Worm (Caenorhabditis elegans) whole organism, L1 larva: Measurements from ENCODE around the gene mdt-8.

Experiments
- C16A3.4 ChIP-seq: fragments of 150-350 bp; optimal IDR thresholded peaks from 2 replicates; lab custom pipeline; 2014; ENCODE audit warnings: missing biosample characterization, missing genetic modification characterization
- C34B4.2 ChIP-seq: sonication (generic microtip); optimal IDR thresholded peaks from 2 replicates; lab custom pipeline; 2017; ENCODE audit warnings: mild to moderate bottlenecking, missing genetic modification characterization, missing compliant biosample characterization
- F16B12.6 ChIP-seq: fragments of 150-350 bp; optimal IDR thresholded peaks from 2 replicates; lab custom pipeline; 2014; ENCODE audit warnings: missing biosample characterization, missing genetic modification characterization
- Y116A8C.19 ChIP-seq: sonication (generic microtip); optimal IDR thresholded peaks from 2 replicates; lab custom pipeline; 2016; ENCODE audit warnings: missing compliant biosample characterization, missing genetic modification characterization, borderline replicate concordance
- blmp-1 ChIP-seq: fragments of 150-350 bp; optimal IDR thresholded peaks from 2 replicates; lab custom pipeline; 2014; ENCODE audit warnings: missing biosample characterization, missing genetic modification characterization
- ceh-63 ChIP-seq: fragments of 200-800 bp; sonication (Bioruptor generic); optimal IDR thresholded peaks from 2 replicates; lab custom pipeline; 2018; ENCODE audit warnings: mild to moderate bottlenecking, missing genetic modification characterization, missing compliant biosample characterization
- ceh-82 ChIP-seq, 3 experiments: fragments of 150-350 bp in 1 of 3; sonication (generic microtip) in 2 of 3; optimal IDR thresholded peaks; 2 replicates each; lab custom pipeline; 2014 to 2017; ENCODE audit warnings: missing biosample characterization in 3 of 3, missing genetic modification characterization in 3 of 3
- ceh-90 ChIP-seq: sonication (generic microtip); optimal IDR thresholded peaks from 2 replicates; lab custom pipeline; 2016; ENCODE audit warnings: missing genetic modification characterization, missing compliant biosample characterization
- ces-1 ChIP-seq: fragments of 150-350 bp; optimal IDR thresholded peaks from 2 replicates; lab custom pipeline; 2014; ENCODE audit warnings: missing biosample characterization, missing genetic modification reagents, missing genetic modification characterization
- dpl-1 ChIP-seq, 3 experiments: fragments of 150-350 bp in 2 of 3; sonication (generic microtip) in 1 of 3; optimal IDR thresholded peaks; 2 replicates each; lab custom pipeline; 2014 to 2017; ENCODE audit warnings: missing biosample characterization in 3 of 3, missing genetic modification characterization in 3 of 3, missing genetic modification reagents in 3 of 3
- efl-1 ChIP-seq, 4 experiments: fragments of 150-350 bp; optimal IDR thresholded peaks in 3 of 4; peaks in 1 of 4; 1 replicate in 1 of 4; 2 replicates in 3 of 4; lab custom pipeline; 2014; ENCODE audit warnings: missing biosample characterization in 2 of 4, missing genetic modification characterization in 2 of 4, missing genetic modification reagents in 2 of 4
- egl-13 ChIP-seq: sonication (generic microtip); optimal IDR thresholded peaks from 2 replicates; lab custom pipeline; 2016; ENCODE audit warnings: missing genotype, missing genetic modification reagents, missing genetic modification characterization, missing compliant biosample characterization
- elt-2 ChIP-seq: sonication (generic microtip); optimal IDR thresholded peaks from 2 replicates; lab custom pipeline; 2016; ENCODE audit warnings: missing genetic modification characterization, mild to moderate bottlenecking, inconsistent platforms, missing compliant biosample characterization, missing genetic modification reagents
- ets-5 ChIP-seq: fragments of 200-800 bp; sonication (Bioruptor generic); IDR thresholded peaks from 2 replicates; pipeline ENCODE4 v1.3.6; 2022; ENCODE audit warnings: missing genetic modification characterization, missing compliant biosample characterization
- fkh-4 ChIP-seq: sonication (generic microtip); optimal IDR thresholded peaks from 2 replicates; lab custom pipeline; 2016; ENCODE audit warnings: missing compliant biosample characterization, missing genetic modification characterization, borderline replicate concordance
- fkh-8 ChIP-seq: sonication (generic microtip); optimal IDR thresholded peaks from 2 replicates; lab custom pipeline; 2016; ENCODE audit warnings: mild to moderate bottlenecking, missing genetic modification characterization, missing compliant biosample characterization
- grh-1 ChIP-seq: fragments of 200-800 bp; sonication (Bioruptor generic); IDR thresholded peaks from 2 replicates; pipeline ENCODE4 v1.3.6; 2022; ENCODE audit warnings: missing genetic modification reagents, missing genetic modification characterization, missing compliant biosample characterization
- jun-1 ChIP-seq: fragments of 150-350 bp; optimal IDR thresholded peaks from 2 replicates; lab custom pipeline; 2014; ENCODE audit warnings: missing biosample characterization, missing genetic modification reagents, missing genetic modification characterization
- lin-13 ChIP-seq: fragments of 150-350 bp; optimal IDR thresholded peaks from 2 replicates; lab custom pipeline; 2014; ENCODE audit warnings: missing biosample characterization, missing genetic modification reagents, missing genetic modification characterization
- lin-14 ChIP-seq: fragments of 200-800 bp; sonication (Bioruptor generic); optimal IDR thresholded peaks from 2 replicates; lab custom pipeline; 2018; ENCODE audit warnings: mild to moderate bottlenecking, missing genetic modification characterization, moderate library complexity, missing compliant biosample characterization
- lin-15B ChIP-seq: fragments of 150-350 bp; sonication (generic microtip); optimal IDR thresholded peaks from 3 replicates; lab custom pipeline; 2014; ENCODE audit warnings: missing biosample characterization, missing genetic modification characterization
- lin-35 ChIP-seq, 2 experiments: fragments of 150-350 bp; optimal IDR thresholded peaks; 2 replicates each; lab custom pipeline; 2014; ENCODE audit warnings: missing biosample characterization in 2 of 2, missing genetic modification characterization in 2 of 2, missing genetic modification reagents in 2 of 2
- lir-3 ChIP-seq: sonication (generic microtip); optimal IDR thresholded peaks from 2 replicates; lab custom pipeline; 2016; ENCODE audit warnings: mild to moderate bottlenecking, missing genetic modification characterization, moderate library complexity, missing compliant biosample characterization; ENCODE audit not compliant: poor library complexity
- lsy-2 ChIP-seq, 2 experiments: fragments of 150-350 bp; optimal IDR thresholded peaks; 2 replicates each; lab custom pipeline; 2014; ENCODE audit warnings: missing biosample characterization in 2 of 2, missing genetic modification characterization in 2 of 2
- mab-9 ChIP-seq: fragments of 200-800 bp; sonication (Bioruptor generic); IDR thresholded peaks from 2 replicates; pipeline ENCODE4 v1.3.6; 2022; ENCODE audit warnings: missing genetic modification reagents, missing genetic modification characterization, missing compliant biosample characterization
- mdl-1 ChIP-seq, 2 experiments: fragments of 150-350 bp; optimal IDR thresholded peaks; 2 replicates each; lab custom pipeline; 2014 to 2017; ENCODE audit warnings: missing biosample characterization in 2 of 2, missing genetic modification characterization in 2 of 2, inconsistent platforms in 1 of 2
- nhr-11 ChIP-seq: fragments of 150-350 bp; optimal IDR thresholded peaks from 2 replicates; lab custom pipeline; 2014; ENCODE audit warnings: missing biosample characterization, missing genetic modification characterization
- nhr-19 ChIP-seq: fragments of 200-800 bp; sonication (Bioruptor generic); conservative IDR thresholded peaks from 2 replicates; pipeline ENCODE4 v1.3.6; 2022; ENCODE audit warnings: missing genetic modification characterization, missing compliant biosample characterization
- nhr-20 ChIP-seq: sonication (generic microtip); optimal IDR thresholded peaks from 2 replicates; lab custom pipeline; 2016; ENCODE audit warnings: mild to moderate bottlenecking, missing genetic modification characterization, missing compliant biosample characterization
- nhr-237 ChIP-seq: fragments of 150-350 bp; optimal IDR thresholded peaks from 2 replicates; lab custom pipeline; 2014; ENCODE audit warnings: missing biosample characterization, missing genetic modification characterization
- nhr-47 ChIP-seq: sonication (generic microtip); optimal IDR thresholded peaks from 2 replicates; lab custom pipeline; 2016; ENCODE audit warnings: mild to moderate bottlenecking, missing genetic modification characterization, moderate library complexity, missing compliant biosample characterization
- nhr-71 ChIP-seq: sonication (generic microtip); optimal IDR thresholded peaks from 2 replicates; lab custom pipeline; 2016; ENCODE audit warnings: mild to moderate bottlenecking, missing genetic modification characterization, moderate library complexity, missing compliant biosample characterization
- nhr-77 ChIP-seq: fragments of 150-350 bp; optimal IDR thresholded peaks from 2 replicates; lab custom pipeline; 2014; ENCODE audit warnings: missing biosample characterization, missing genetic modification characterization
- nhr-85 ChIP-seq: sonication (generic microtip); peaks from one replicate; lab custom pipeline; 2016; ENCODE audit warnings: missing genetic modification characterization, inconsistent platforms, missing compliant biosample characterization
- pag-3 ChIP-seq: sonication (generic microtip); optimal IDR thresholded peaks from 2 replicates; lab custom pipeline; 2017; ENCODE audit warnings: missing genetic modification characterization, mild to moderate bottlenecking, missing compliant biosample characterization, antibody characterized with exemption, borderline replicate concordance; ENCODE audit not compliant: insufficient read depth
- pax-3 ChIP-seq: fragments of 200-800 bp; sonication (Bioruptor generic); optimal IDR thresholded peaks from 2 replicates; lab custom pipeline; 2018; ENCODE audit warnings: mild to moderate bottlenecking, missing genetic modification characterization, moderate library complexity, missing compliant biosample characterization
- rnt-1 ChIP-seq: sonication (generic microtip); optimal IDR thresholded peaks from 2 replicates; lab custom pipeline; 2016; ENCODE audit warnings: mild to moderate bottlenecking, missing genetic modification characterization, moderate library complexity, missing compliant biosample characterization
- snu-23 ChIP-seq: sonication (generic microtip); optimal IDR thresholded peaks from 2 replicates; lab custom pipeline; 2016; ENCODE audit warnings: missing genetic modification characterization, missing compliant biosample characterization
- sox-4 ChIP-seq: sonication (generic microtip); optimal IDR thresholded peaks from 2 replicates; lab custom pipeline; 2016; ENCODE audit warnings: missing genetic modification characterization, missing compliant biosample characterization
- tbx-2 ChIP-seq: sonication (generic microtip); optimal IDR thresholded peaks from 2 replicates; lab custom pipeline; 2016; ENCODE audit warnings: missing genetic modification characterization, missing compliant biosample characterization
- unc-130 ChIP-seq: fragments of 150-350 bp; optimal IDR thresholded peaks from 2 replicates; lab custom pipeline; 2017; ENCODE audit warnings: missing biosample characterization, missing genetic modification characterization, inconsistent platforms
- unc-30 ChIP-seq: sonication (generic microtip); optimal IDR thresholded peaks from 2 replicates; lab custom pipeline; 2017; ENCODE audit warnings: missing biosample characterization, missing genetic modification characterization
- unc-62 ChIP-seq: fragments of 150-350 bp; optimal IDR thresholded peaks from 2 replicates; lab custom pipeline; 2014; ENCODE audit warnings: missing biosample characterization, missing genetic modification reagents, missing genetic modification characterization
- unc-86 ChIP-seq: sonication (generic microtip); optimal IDR thresholded peaks from 2 replicates; lab custom pipeline; 2016; ENCODE audit warnings: missing genetic modification characterization, missing compliant biosample characterization
- unc-98 ChIP-seq: fragments of 200-800 bp; sonication (Bioruptor generic); IDR thresholded peaks from 2 replicates; pipeline ENCODE4 v1.3.6; 2022; ENCODE audit warnings: missing genetic modification characterization, missing compliant biosample characterization
- vab-15 ChIP-seq: sonication (generic microtip); optimal IDR thresholded peaks from 2 replicates; lab custom pipeline; 2017; ENCODE audit warnings: missing genotype, mild to moderate bottlenecking, missing genetic modification characterization, missing compliant biosample characterization
- xbp-1 ChIP-seq: sonication (generic microtip); optimal IDR thresholded peaks from 2 replicates; lab custom pipeline; 2016; ENCODE audit warnings: missing genetic modification characterization, missing compliant biosample characterization
- zip-4 ChIP-seq: fragments of 200-800 bp; sonication (Bioruptor generic); optimal IDR thresholded peaks from 2 replicates; lab custom pipeline; 2018; ENCODE audit warnings: mild to moderate bottlenecking, missing genetic modification characterization, moderate library complexity, missing compliant biosample characterization
- ztf-4 ChIP-seq: fragments of 150-350 bp; optimal IDR thresholded peaks from 2 replicates; lab custom pipeline; 2014; ENCODE audit warnings: missing biosample characterization, missing genetic modification characterization

The mdt-8 gene

ce11 chrII:11535429-11535828, 1.8 kb upstream of the mdt-8 start:
- TF ChIP-seq ets-5 (GFP tag; lab: Robert Waterston, UW), result no peak
- TF ChIP-seq snu-23, result no peak
- TF ChIP-seq nhr-71 (tag; lab: Kevin White, UChicago), result no peak
- TF ChIP-seq unc-30 (tag; lab: Kevin White, UChicago), result no peak
- TF ChIP-seq nhr-20, result no peak
- TF ChIP-seq ceh-82 (tag; optimal IDR thresholded peaks at IDR 0.05; lab: Kevin White, UChicago), result no peak
- TF ChIP-seq lin-14 (GFP tag; lab: Kevin White, UChicago), result no peak
- no peak for TF ChIP-seq dpl-1 (GFP tag; optimal IDR thresholded peaks at IDR 0.05; lab: Kevin White, UChicago)
- no peak for TF ChIP-seq ztf-4 (tag; lab: Kevin White, UChicago)
- no peak for TF ChIP-seq C16A3.4 (tag; lab: Kevin White, UChicago)
- TF ChIP-seq tbx-2 (tag; lab: Kevin White, UChicago), result no peak
- TF ChIP-seq blmp-1, result no peak
- TF ChIP-seq unc-130 (tag; lab: Kevin White, UChicago), result no peak
- TF ChIP-seq unc-62, result no peak
- TF ChIP-seq elt-2 (tag; lab: Kevin White, UChicago), result no peak
- TF ChIP-seq ces-1 (GFP tag; lab: Kevin White, UChicago), result no peak
- TF ChIP-seq C34B4.2 (tag; lab: Kevin White, UChicago), result no peak
- TF ChIP-seq lin-35 (GFP tag; optimal IDR thresholded peaks at IDR 0.05; lab: Kevin White, UChicago), result no peak
- no peak for TF ChIP-seq mab-9 (GFP tag; lab: Robert Waterston, UW)
- TF ChIP-seq pag-3 (tag; lab: Kevin White, UChicago), result no peak
- TF ChIP-seq, all 84 proteins: peak for 0

ce11 chrII:11534429-11535099, 948 bp upstream of the mdt-8 start, which contains the start of gene Y62F5A.12:
Gene Y62F5A.12 (minus strand): TSS chrII:11534479.
- TF ChIP-seq dpl-1 (GFP tag; optimal IDR thresholded peaks at IDR 0.05; lab: Kevin White, UChicago) (peak; percentile 81 to 89 (median 85)), tbx-2 (tag; lab: Kevin White, UChicago) (peak; percentile 82), Y116A8C.19 (tag; lab: Kevin White, UChicago) (peak; percentile 53), unc-98 (peak; percentile 94), fkh-4 (tag; lab: Kevin White, UChicago) (peak; percentile 54), rnt-1 (tag; lab: Kevin White, UChicago) (peak; percentile 99), fkh-8 (tag; lab: Kevin White, UChicago) (peak; percentile 90), grh-1 (GFP tag; lab: Robert Waterston, UW) (peak; percentile 58), ceh-90 (tag; lab: Kevin White, UChicago) (peak; percentile 51), ceh-63 (GFP tag; lab: Kevin White, UChicago) (peak; percentile 86), lsy-2 (tag; optimal IDR thresholded peaks at IDR 0.05; lab: Kevin White, UChicago) (peak; percentile 72 to 73), zip-4 (peak; percentile 11), lin-15B (tag; lab: Kevin White, UChicago) (peak; percentile 82), xbp-1 (tag; lab: Kevin White, UChicago) (peak; percentile 86), nhr-11 (tag; lab: Kevin White, UChicago) (peak; percentile 11), mdl-1 (tag; optimal IDR thresholded peaks at IDR 0.05; lab: Kevin White, UChicago) (peak in 1 of 2 experiments; percentile 71), blmp-1 (peak; percentile 22), F16B12.6 (tag; lab: Kevin White, UChicago) (peak; percentile 32), pax-3 (peak; percentile 89), unc-86 (tag; lab: Kevin White, UChicago) (peak; percentile 84), jun-1 (peak; percentile 66), lir-3 (tag; lab: Kevin White, UChicago) (peak; percentile 91), nhr-85 (tag; lab: Kevin White, UChicago) (peak; percentile 74), nhr-77 (tag; lab: Kevin White, UChicago) (peak; percentile 72), lin-13 (GFP tag; lab: Kevin White, UChicago) (peak; percentile 59), nhr-19 (GFP tag; lab: Robert Waterston, UW) (peak; percentile 94), vab-15 (tag; lab: Kevin White, UChicago) (peak; percentile 76), sox-4 (tag; lab: Kevin White, UChicago) (peak; percentile 78), efl-1 (optimal IDR thresholded peaks at IDR 0.05; lab: Kevin White, UChicago) (peak; percentile 82 to 90), efl-1 (GFP tag; optimal IDR thresholded peaks at IDR 0.05 in 1 of 2; lab: Kevin White, UChicago) (peak; percentile 87 to 99), elt-2 (tag; lab: Kevin White, UChicago) (peak; percentile 42), egl-13 (tag; lab: Kevin White, UChicago) (peak; percentile 72), nhr-237 (peak; percentile 34), nhr-47 (tag; lab: Kevin White, UChicago) (peak; percentile 92), nhr-71 (tag; lab: Kevin White, UChicago) (peak; percentile 92)
